Worm (Caenorhabditis elegans): ENCODE data around the gene Y54G2A.44.

The Y54G2A.44 gene

DNA sequence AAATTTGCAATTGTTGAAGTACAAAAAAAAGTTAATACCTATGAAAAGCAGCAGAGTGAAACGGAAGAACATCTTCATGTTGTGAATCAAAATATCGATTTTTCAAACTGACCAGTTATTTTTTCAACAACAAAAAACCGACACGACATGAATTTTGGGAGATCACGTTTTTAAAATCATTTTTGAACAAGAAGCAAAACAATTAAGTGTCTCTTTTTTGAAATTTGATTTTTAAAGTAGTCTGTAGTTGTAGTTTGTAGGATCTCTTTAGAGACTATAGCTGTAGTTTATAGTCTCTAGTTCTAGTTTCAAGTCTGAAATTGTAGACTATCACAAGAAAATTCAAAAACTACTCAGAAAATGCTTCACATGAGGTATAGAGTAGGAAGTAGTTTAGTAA lies 42.2 kb downstream of the Y54G2A.44 start, which contains the start of gene Y54G2A.15:
Gene Y54G2A.15 (minus strand): TSS at position 101 of the 400 bp plus-strand sequence.
- TF ChIP-seq ztf-11 (tag; optimal IDR thresholded peaks at IDR 0.05): no peak
- no peak for TF ChIP-seq M03D4.4 (tag; optimal IDR thresholded peaks at IDR 0.05)
- TF ChIP-seq ceh-83 (GFP tag; optimal IDR thresholded peaks at IDR 0.05): no peak
- TF ChIP-seq lin-32 (GFP tag; optimal IDR thresholded peaks at IDR 0.05): no peak
- no peak for TF ChIP-seq nhr-12 (tag; optimal IDR thresholded peaks at IDR 0.05)
- TF ChIP-seq flh-1 (GFP tag; optimal IDR thresholded peaks at IDR 0.05): no peak
- no peak for TF ChIP-seq nhr-2 (tag; optimal IDR thresholded peaks at IDR 0.05)
- no peak for TF ChIP-seq ceh-39 (tag; optimal IDR thresholded peaks at IDR 0.05)
- TF ChIP-seq unc-120 (tag; optimal IDR thresholded peaks at IDR 0.05; ENCODE audit: poor library complexity, severe bottlenecking): no peak
- no peak for TF ChIP-seq cnd-1 (tag; optimal IDR thresholded peaks at IDR 0.05)
- TF ChIP-seq nhr-28 (tag; optimal IDR thresholded peaks at IDR 0.05): no peak
- TF ChIP-seq elt-3 (tag; optimal IDR thresholded peaks at IDR 0.05): no peak

DNA sequence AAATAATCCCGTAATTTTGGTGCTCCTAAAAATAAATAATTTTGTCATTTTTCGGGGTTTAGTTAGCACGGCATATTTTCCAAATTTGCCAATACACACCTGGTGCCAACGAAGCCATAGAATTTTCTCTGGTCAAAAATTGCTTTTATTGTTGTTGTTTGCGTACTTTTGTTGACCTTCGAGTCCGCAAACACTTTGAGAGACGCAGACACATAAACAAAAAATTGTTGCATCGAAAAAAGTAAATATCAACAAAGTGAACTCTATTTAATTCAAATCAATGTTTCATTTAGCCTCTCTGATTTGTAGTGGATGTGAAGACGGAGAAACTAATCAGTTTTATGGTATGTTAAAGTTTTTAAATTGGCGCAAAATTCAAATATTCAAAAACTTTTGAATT lies 44.6 kb downstream of the Y54G2A.44 start, which contains the start of gene Y54G2A.40:
Gene Y54G2A.40 (plus strand): TSS at position 213 of the 400 bp plus-strand sequence.
- no peak for TF ChIP-seq nhr-2 (tag; optimal IDR thresholded peaks at IDR 0.05)
- TF ChIP-seq pha-4 (tag; optimal IDR thresholded peaks at IDR 0.05): peak; percentile 33

DNA sequence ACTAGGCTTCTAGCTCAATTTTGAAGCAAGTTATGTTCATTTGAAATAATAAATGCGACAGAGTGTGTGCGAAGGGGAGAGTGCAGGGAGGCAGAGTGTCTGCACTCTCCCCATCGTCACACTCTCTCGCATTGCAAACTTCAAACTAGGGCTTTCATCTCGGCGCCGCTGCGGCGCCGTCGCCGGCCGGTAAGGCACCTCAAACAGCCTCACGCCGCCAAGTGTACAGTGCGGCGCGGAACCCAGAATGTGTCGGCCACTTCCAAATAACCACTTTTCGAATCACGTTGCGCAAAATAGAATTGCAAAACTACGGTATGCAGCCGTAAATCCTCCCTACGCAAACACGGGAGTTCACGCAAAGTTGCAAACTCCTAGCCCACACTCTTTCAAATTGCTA lies 47.6 kb downstream of the Y54G2A.44 start:
- TF ChIP-seq mab-5 (tag; optimal IDR thresholded peaks at IDR 0.05) (no peak), nhr-76 (tag; optimal IDR thresholded peaks at IDR 0.05) (no peak), blmp-1 (tag; optimal IDR thresholded peaks at IDR 0.05) (no peak)

DNA sequence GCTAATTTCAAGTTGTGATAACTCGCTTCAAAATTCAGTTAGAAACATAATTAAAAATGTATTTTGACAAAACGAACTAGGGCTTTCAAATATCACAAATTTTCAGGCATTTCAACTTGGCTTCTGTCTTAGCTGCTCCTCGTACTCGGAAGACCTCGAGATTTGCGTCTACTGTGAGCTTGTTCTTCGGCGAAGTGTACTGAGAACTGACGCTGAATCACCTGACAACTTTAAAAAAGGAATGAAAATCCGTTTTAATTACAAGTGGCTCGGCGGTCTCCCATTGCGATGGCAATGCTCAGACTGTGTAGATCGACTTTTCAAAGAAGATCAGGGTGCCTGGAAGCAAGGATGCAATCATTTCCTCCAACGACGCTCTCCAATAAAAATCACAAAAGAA lies 48.9 kb downstream of the Y54G2A.44 start, which contains the start of gene clec-85:
Gene clec-85 (plus strand): TSS at position 301 of the 400 bp plus-strand sequence.
- TF ChIP-seq pha-4 (tag; optimal IDR thresholded peaks at IDR 0.05) (no peak), nhr-12 (tag; optimal IDR thresholded peaks at IDR 0.05) (no peak), snpc-4 (tag; optimal IDR thresholded peaks at IDR 0.05) (no peak), nhr-2 (tag; optimal IDR thresholded peaks at IDR 0.05) (no peak), hlh-1 (tag; optimal IDR thresholded peaks at IDR 0.05) (no peak), mls-2 (tag; optimal IDR thresholded peaks at IDR 0.05) (no peak), elt-3 (tag; optimal IDR thresholded peaks at IDR 0.05) (no peak), nhr-28 (tag; optimal IDR thresholded peaks at IDR 0.05) (no peak), nhr-76 (tag; optimal IDR thresholded peaks at IDR 0.05) (no peak), ceh-43 (GFP tag; optimal IDR thresholded peaks at IDR 0.05) (no peak), ces-1 (GFP tag; optimal IDR thresholded peaks at IDR 0.05) (no peak), lin-13 (tag; optimal IDR thresholded peaks at IDR 0.05) (no peak), sem-2 (GFP tag; optimal IDR thresholded peaks at IDR 0.05) (no peak), bed-3 (GFP tag; optimal IDR thresholded peaks at IDR 0.05) (no peak), tbx-8 (GFP tag; optimal IDR thresholded peaks at IDR 0.05) (no peak), blmp-1 (tag; optimal IDR thresholded peaks at IDR 0.05) (no peak), ham-2 (GFP tag; optimal IDR thresholded peaks at IDR 0.05) (no peak)

DNA sequence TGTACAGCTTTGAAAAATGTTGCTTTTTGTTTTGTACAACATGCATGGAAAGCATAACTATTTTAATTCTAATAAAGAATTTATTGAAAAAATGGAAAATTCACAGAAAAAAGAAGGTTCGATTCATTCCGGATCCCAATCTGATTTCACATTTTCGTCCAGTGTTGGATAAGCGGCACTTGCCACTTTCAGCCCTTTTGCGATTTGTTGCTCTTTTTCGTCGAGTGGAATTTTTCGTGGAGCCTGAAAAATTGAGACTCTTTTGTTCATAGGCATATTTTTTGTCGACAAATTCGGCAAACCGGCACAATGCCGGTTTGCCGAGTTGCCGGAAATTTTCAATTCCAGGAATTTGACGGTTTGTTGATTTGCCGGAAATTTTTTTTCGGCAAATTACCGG lies 50.0 kb downstream of the Y54G2A.44 start:
- no peak for TF ChIP-seq nhr-2 (tag; optimal IDR thresholded peaks at IDR 0.05)

Measured in whole organism, mixed stage, embryonic.